Fruit fly (Drosophila melanogaster) whole organism, embryonic: Measurements from ENCODE around the gene CG11608.

Experiments
- Abd-B ChIP-seq: fragments of 200-800 bp; sonication (Bioruptor generic); optimal IDR thresholded peaks from 2 replicates; lab custom pipeline; 2018; ENCODE audit warnings: missing biosample characterization, mild to moderate bottlenecking, missing genetic modification characterization, moderate library complexity
- Ada2b ChIP-seq: fragments of 200-800 bp; sonication (Bioruptor generic); IDR thresholded peaks from 2 replicates; pipeline ENCODE4 v1.3.6; 2022; ENCODE audit warnings: missing biosample characterization, missing genetic modification characterization
- Aef1 ChIP-seq: fragments of 200-800 bp; sonication (Bioruptor generic); IDR thresholded peaks from 3 replicates; pipeline ENCODE4 v1.3.6; 2022; ENCODE audit warnings: missing biosample characterization, missing genetic modification characterization
- C15 ChIP-seq: fragments of 200-800 bp; sonication (Bioruptor generic); IDR thresholded peaks from 3 replicates; pipeline ENCODE4 v1.3.6; 2022; ENCODE audit warnings: missing biosample characterization, missing genetic modification characterization
- CG10565 ChIP-seq: fragments of 200-800 bp; sonication (Bioruptor generic); optimal IDR thresholded peaks from 3 replicates; lab custom pipeline; 2016; ENCODE audit warnings: missing biosample characterization, mild to moderate bottlenecking, missing genetic modification characterization
- CG11247 ChIP-seq: fragments of 200-800 bp; sonication (Bioruptor generic); IDR thresholded peaks from 2 replicates; pipeline ENCODE4 v1.3.6; 2022; ENCODE audit warnings: missing biosample characterization, missing genetic modification characterization
- CG12104 ChIP-seq: fragments of 200-800 bp; sonication (Bioruptor generic); optimal IDR thresholded peaks from 3 replicates; lab custom pipeline; 2016; ENCODE audit warnings: missing biosample characterization, missing genetic modification characterization
- CG1233 ChIP-seq: fragments of 200-800 bp; sonication (Bioruptor generic); optimal IDR thresholded peaks from 4 replicates; lab custom pipeline; 2018; ENCODE audit warnings: missing biosample characterization, mild to moderate bottlenecking, missing genetic modification characterization
- CG14710 ChIP-seq: fragments of 200-800 bp; sonication (Bioruptor generic); optimal IDR thresholded peaks from 3 replicates; lab custom pipeline; 2019; ENCODE audit warnings: missing biosample characterization, mild to moderate bottlenecking, missing genetic modification characterization, moderate library complexity
- CG15479 ChIP-seq: fragments of 200-800 bp; sonication (Bioruptor generic); optimal IDR thresholded peaks from 3 replicates; lab custom pipeline; 2019; ENCODE audit warnings: missing biosample characterization, mild to moderate bottlenecking, missing genetic modification characterization, moderate library complexity
- CG15514 ChIP-seq: fragments of 200-800 bp; sonication (Bioruptor generic); optimal IDR thresholded peaks from 3 replicates; lab custom pipeline; 2017; ENCODE audit warnings: missing biosample characterization, missing genetic modification characterization, mild to moderate bottlenecking, moderate library complexity, missing genetic modification reagents
- CG15696 ChIP-seq: fragments of 200-800 bp; sonication (Bioruptor generic); optimal IDR thresholded peaks from 2 replicates; lab custom pipeline; 2019; ENCODE audit warnings: missing biosample characterization, mild to moderate bottlenecking, missing genetic modification characterization, moderate library complexity
- CG17612 ChIP-seq: fragments of 200-800 bp; sonication (Bioruptor generic); IDR thresholded peaks from 2 replicates; pipeline ENCODE4 v1.3.6; 2022; ENCODE audit warnings: missing biosample characterization, missing genetic modification characterization
- CG17802 ChIP-seq: fragments of 200-800 bp; sonication (Bioruptor generic); optimal IDR thresholded peaks from 2 replicates; lab custom pipeline; 2018; ENCODE audit warnings: missing biosample characterization, mild to moderate bottlenecking, missing genetic modification characterization, moderate library complexity
- CG18599 ChIP-seq: fragments of 200-800 bp; sonication (Bioruptor generic); optimal IDR thresholded peaks from 3 replicates; lab custom pipeline; 2017; ENCODE audit warnings: missing biosample characterization, missing genetic modification characterization, mild to moderate bottlenecking, moderate library complexity, missing genetic modification reagents
- CG2712 ChIP-seq: fragments of 200-800 bp; optimal IDR thresholded peaks from 3 replicates; lab custom pipeline; 2019; ENCODE audit warnings: missing biosample characterization, mild to moderate bottlenecking, missing genetic modification characterization, moderate library complexity
- CG32532 ChIP-seq: fragments of 200-800 bp; sonication (Bioruptor generic); IDR thresholded peaks from 2 replicates; pipeline ENCODE4 v1.3.6; 2022; ENCODE audit warnings: missing biosample characterization, missing genetic modification characterization
- CG3847 ChIP-seq: fragments of 200-800 bp; sonication (Bioruptor generic); IDR thresholded peaks from 2 replicates; pipeline ENCODE4 v1.3.6; 2022; ENCODE audit warnings: missing biosample characterization, missing genetic modification characterization
- CG4617 ChIP-seq: fragments of 200-800 bp; sonication (Bioruptor generic); optimal IDR thresholded peaks from 3 replicates; lab custom pipeline; 2016; ENCODE audit warnings: missing biosample characterization, missing genetic modification characterization, borderline replicate concordance
- CG4730 ChIP-seq: fragments of 200-800 bp; sonication (Bioruptor generic); IDR thresholded peaks from 2 replicates; pipeline ENCODE4 v1.3.6; 2022; ENCODE audit warnings: missing biosample characterization, missing genetic modification characterization
- CG6854 ChIP-seq: fragments of 200-800 bp; sonication (Bioruptor generic); optimal IDR thresholded peaks from 3 replicates; lab custom pipeline; 2017; ENCODE audit warnings: missing biosample characterization, mild to moderate bottlenecking, missing genetic modification characterization
- CG7357 ChIP-seq: fragments of 200-800 bp; sonication (Bioruptor generic); IDR thresholded peaks from 3 replicates; pipeline ENCODE4 v1.3.6; 2022; ENCODE audit warnings: missing biosample characterization, missing genetic modification characterization
- CG8290 ChIP-seq, 3 experiments: fragments of 200-800 bp; sonication (Bioruptor generic); optimal IDR thresholded peaks; 2 replicates each; lab custom pipeline; 2016 to 2019; ENCODE audit warnings: missing biosample characterization in 3 of 3, missing genetic modification characterization in 3 of 3, mild to moderate bottlenecking in 2 of 3, moderate library complexity in 1 of 3
- CG9932 ChIP-seq: fragments of 200-800 bp; sonication (Bioruptor generic); IDR thresholded peaks from 2 replicates; pipeline ENCODE4 v1.3.6; 2022; ENCODE audit warnings: missing biosample characterization, missing genetic modification characterization
- CoRest ChIP-seq: fragments of 200-800 bp; sonication (Bioruptor generic); optimal IDR thresholded peaks from 3 replicates; lab custom pipeline; 2018; ENCODE audit warnings: missing biosample characterization, mild to moderate bottlenecking, missing genetic modification characterization, moderate library complexity
- CrebB ChIP-seq: fragments of 200-800 bp; sonication (Bioruptor generic); optimal IDR thresholded peaks from 3 replicates; lab custom pipeline; 2018; ENCODE audit warnings: missing biosample characterization, mild to moderate bottlenecking, missing genetic modification characterization
- Dip2 ChIP-seq: fragments of 200-800 bp; sonication (Bioruptor generic); IDR thresholded peaks from 2 replicates; pipeline ENCODE4 v1.3.6; 2022; ENCODE audit warnings: missing biosample characterization, missing genetic modification characterization
- Dip3 ChIP-seq: fragments of 200-800 bp; sonication (Bioruptor generic); optimal IDR thresholded peaks from 3 replicates; lab custom pipeline; 2016; ENCODE audit warnings: missing biosample characterization, missing genetic modification characterization
- Dref ChIP-seq: fragments of 200-800 bp; sonication (Bioruptor generic); IDR thresholded peaks from 2 replicates; pipeline ENCODE4 v1.3.6; 2022; ENCODE audit warnings: missing biosample characterization, missing genetic modification characterization
- HHEX ChIP-seq: fragments of 200-800 bp; sonication (Bioruptor generic); optimal IDR thresholded peaks from 3 replicates; lab custom pipeline; 2017; ENCODE audit warnings: missing biosample characterization, mild to moderate bottlenecking, missing genetic modification characterization, missing genetic modification reagents
- HLHmδ ChIP-seq: fragments of 200-800 bp; sonication (Bioruptor generic); optimal IDR thresholded peaks from 2 replicates; lab custom pipeline; 2018; ENCODE audit warnings: missing biosample characterization, mild to moderate bottlenecking, missing genetic modification characterization, moderate library complexity
- Nf-YA ChIP-seq: fragments of 200-800 bp; sonication (Bioruptor generic); IDR thresholded peaks from 2 replicates; pipeline ENCODE4 v1.3.6; 2022; ENCODE audit warnings: missing biosample characterization, missing genetic modification characterization
- Optix ChIP-seq: fragments of 200-800 bp; sonication (Bioruptor generic); IDR thresholded peaks from 3 replicates; pipeline ENCODE4 v1.3.6; 2022; ENCODE audit warnings: missing biosample characterization, missing genetic modification characterization
- PHDP ChIP-seq: fragments of 200-800 bp; sonication (Bioruptor generic); optimal IDR thresholded peaks from 3 replicates; lab custom pipeline; 2018; ENCODE audit warnings: missing biosample characterization, mild to moderate bottlenecking, missing genetic modification characterization, moderate library complexity
- Spps ChIP-seq: fragments of 200-800 bp; sonication (Bioruptor generic); optimal IDR thresholded peaks from 2 replicates; lab custom pipeline; 2018; ENCODE audit warnings: missing biosample characterization, mild to moderate bottlenecking, missing genetic modification characterization
- bcd ChIP-seq: fragments of 200-800 bp; sonication (Bioruptor generic); optimal IDR thresholded peaks from 2 replicates; lab custom pipeline; 2017; ENCODE audit warnings: missing biosample characterization, mild to moderate bottlenecking, missing genetic modification characterization
- btn ChIP-seq: fragments of 200-800 bp; sonication (Bioruptor generic); optimal IDR thresholded peaks from 2 replicates; lab custom pipeline; 2016; ENCODE audit warnings: missing biosample characterization, missing genetic modification characterization
- crc ChIP-seq: fragments of 200-800 bp; sonication (Bioruptor generic); optimal IDR thresholded peaks from 2 replicates; lab custom pipeline; 2016; ENCODE audit warnings: missing biosample characterization, missing genetic modification characterization
- crp ChIP-seq, 2 experiments: fragments of 200-800 bp; sonication (Bioruptor generic); optimal IDR thresholded peaks; 2 replicates in 1 of 2; 3 replicates in 1 of 2; lab custom pipeline; 2017; ENCODE audit warnings: missing biosample characterization in 2 of 2, missing genetic modification characterization in 2 of 2, mild to moderate bottlenecking in 1 of 2, moderate library complexity in 1 of 2
- dysf ChIP-seq: fragments of 200-800 bp; sonication (Bioruptor generic); IDR thresholded peaks from 3 replicates; pipeline ENCODE4 v1.3.6; 2022; ENCODE audit warnings: missing biosample characterization, missing genetic modification characterization
- fd96Cb ChIP-seq: fragments of 200-800 bp; sonication (Bioruptor generic); optimal IDR thresholded peaks from 2 replicates; lab custom pipeline; 2018; ENCODE audit warnings: missing biosample characterization, mild to moderate bottlenecking, missing genetic modification characterization, moderate library complexity
- fru ChIP-seq: fragments of >200 bp; optimal IDR thresholded peaks from 2 replicates; lab custom pipeline; 2017
- gem ChIP-seq: fragments of 200-800 bp; sonication (Bioruptor generic); optimal IDR thresholded peaks from 2 replicates; lab custom pipeline; 2019; ENCODE audit warnings: missing biosample characterization, mild to moderate bottlenecking, missing genetic modification characterization, moderate library complexity
- mirr ChIP-seq: fragments of 200-800 bp; sonication (Bioruptor generic); optimal IDR thresholded peaks from 3 replicates; lab custom pipeline; 2018; ENCODE audit warnings: missing biosample characterization, mild to moderate bottlenecking, missing genetic modification characterization
- p53 ChIP-seq: fragments of 200-800 bp; sonication (Bioruptor generic); optimal IDR thresholded peaks from 2 replicates; lab custom pipeline; 2016; ENCODE audit warnings: missing biosample characterization, missing genetic modification characterization
- pros ChIP-seq: fragments of 200-800 bp; sonication (Bioruptor generic); optimal IDR thresholded peaks from 3 replicates; lab custom pipeline; 2019; ENCODE audit warnings: missing biosample characterization, mild to moderate bottlenecking, missing genetic modification characterization, moderate library complexity
- run ChIP-seq: fragments of 200-800 bp; sonication (Bioruptor generic); optimal IDR thresholded peaks from 3 replicates; lab custom pipeline; 2018; ENCODE audit warnings: missing biosample characterization, mild to moderate bottlenecking, missing genetic modification characterization
- slou ChIP-seq: fragments of 200-800 bp; sonication (Bioruptor generic); optimal IDR thresholded peaks from 3 replicates; lab custom pipeline; 2016; ENCODE audit warnings: missing biosample characterization, missing genetic modification characterization
- sna ChIP-seq: fragments of 200-800 bp; sonication (Bioruptor generic); IDR thresholded peaks from 2 replicates; pipeline ENCODE4 v1.3.6; 2022; ENCODE audit warnings: missing biosample characterization, missing genetic modification characterization; ENCODE audit not compliant: partially characterized antibody
- twi ChIP-seq: fragments of 200-800 bp; optimal IDR thresholded peaks from 2 replicates; lab custom pipeline; 2019; ENCODE audit warnings: missing biosample characterization, mild to moderate bottlenecking, missing genetic modification characterization, moderate library complexity
- vvl ChIP-seq: fragments of 200-800 bp; sonication (Bioruptor generic); IDR thresholded peaks from 2 replicates; pipeline ENCODE4 v1.3.6; 2022; ENCODE audit warnings: missing biosample characterization, missing genetic modification characterization
- yki ChIP-seq: fragments of >200 bp; optimal IDR thresholded peaks from 3 replicates; lab custom pipeline; 2018

CG11608 gene

DNA sequence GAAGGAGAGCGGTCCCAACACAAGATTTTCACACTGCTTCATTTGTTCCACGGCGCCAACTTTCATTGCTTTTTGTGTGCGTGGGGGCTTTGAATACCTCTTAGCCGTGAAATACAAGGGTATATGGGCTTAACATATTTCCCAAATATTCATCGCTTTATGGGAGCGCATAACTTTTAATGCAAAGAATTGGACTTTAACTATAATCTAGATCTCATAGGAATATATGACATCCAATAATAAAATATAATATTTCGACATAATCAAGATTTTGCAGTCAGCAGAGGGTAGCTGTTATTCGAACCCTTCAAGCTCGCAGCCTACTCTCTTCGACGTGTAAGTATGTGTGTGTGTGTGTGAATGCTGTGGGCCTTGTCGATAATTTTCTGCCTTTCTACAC is 46.6 kb upstream of the CG11608 start (continued):
- no peak for TF ChIP-seq p53 (GFP tag; lab: Kevin White, UChicago)
- TF ChIP-seq CG18599 (GFP tag; lab: Kevin White, UChicago), result peak; percentile 79
- peak; percentile 46 for TF ChIP-seq PHDP
- peak; percentile 40 for TF ChIP-seq vvl
- TF ChIP-seq Abd-B (GFP tag; lab: Kevin White, UChicago), result peak; percentile 35
- TF ChIP-seq HHEX, result peak; percentile 36
- no peak for TF ChIP-seq CG11247 (GFP tag; lab: Robert Waterston, UW)
- no peak for TF ChIP-seq CG17802 (tag; lab: Kevin White, UChicago)
- no peak for TF ChIP-seq CG15696 (tag; lab: Kevin White, UChicago)
- TF ChIP-seq Ada2b, result peak; percentile 52
- 0 out of 3 replicates have a peak, but pooled peaks have one; percentile 21 for TF ChIP-seq Aef1 (GFP tag; lab: Robert Waterston, UW)
- no peak for TF ChIP-seq fru (lab: Kevin White, UChicago)
- no peak for TF ChIP-seq run
- no peak for TF ChIP-seq CG32532 (GFP tag; lab: Robert Waterston, UW)
- no peak for TF ChIP-seq Dip3 (GFP tag; lab: Kevin White, UChicago)
- TF ChIP-seq Optix (GFP tag; lab: Robert Waterston, UW), result no peak
- TF ChIP-seq mirr (GFP tag; lab: Kevin White, UChicago), result no peak
- TF ChIP-seq yki (lab: Kevin White, UChicago), result no peak
- TF ChIP-seq CG8290 (GFP tag; optimal IDR thresholded peaks at IDR 0.05; lab: Kevin White, UChicago), result no peak
- no peak for TF ChIP-seq CG8290 (tag; optimal IDR thresholded peaks at IDR 0.05; lab: Kevin White, UChicago)
- TF ChIP-seq HLHmδ (GFP tag; lab: Kevin White, UChicago), result no peak
- no peak for TF ChIP-seq CG10565 (GFP tag; lab: Kevin White, UChicago)
- TF ChIP-seq gem (tag; lab: Kevin White, UChicago), result peak; percentile 66
- TF ChIP-seq Spps (tag; lab: Kevin White, UChicago), result no peak
- peak; percentile 24 for TF ChIP-seq CG2712 (tag; lab: Kevin White, UChicago)
- no peak for TF ChIP-seq Dip2 (GFP tag; lab: Robert Waterston, UW)
- no peak for TF ChIP-seq pros
- TF ChIP-seq CG15479, result no peak
- TF ChIP-seq CG17612 (GFP tag; lab: Robert Waterston, UW), result no peak
- no peak for TF ChIP-seq CG12104 (GFP tag; lab: Kevin White, UChicago)
- no peak for TF ChIP-seq CG6854 (GFP tag; lab: Kevin White, UChicago)
- TF ChIP-seq Nf-YA (GFP tag; lab: Robert Waterston, UW), result no peak
- TF ChIP-seq crc (GFP tag; lab: Kevin White, UChicago), result no peak
- TF ChIP-seq CG1233 (GFP tag; lab: Kevin White, UChicago), result no peak
- peak; percentile 30 for TF ChIP-seq fd96Cb (tag; lab: Kevin White, UChicago)
- peak; percentile 14 for TF ChIP-seq CoRest
- no peak for TF ChIP-seq twi
- TF ChIP-seq sna, result no peak
- peak; percentile 33 for TF ChIP-seq bcd (GFP tag; lab: Kevin White, UChicago)
- peak; percentile 38 for TF ChIP-seq CG15514
- TF ChIP-seq CG9932, result no peak
- no peak for TF ChIP-seq CG4617 (GFP tag; lab: Kevin White, UChicago)
- TF ChIP-seq slou (GFP tag; lab: Kevin White, UChicago), result no peak
- no peak for TF ChIP-seq CG14710 (tag; lab: Kevin White, UChicago)
- no peak for TF ChIP-seq crp (GFP tag; optimal IDR thresholded peaks at IDR 0.05; lab: Kevin White, UChicago)
- TF ChIP-seq CG3847 (GFP tag; lab: Robert Waterston, UW), result no peak
- no peak for TF ChIP-seq CG7357 (GFP tag; lab: Robert Waterston, UW)
- peak; percentile 46; the same call in 1 of the 2 replicates for TF ChIP-seq CG4730
- peak; percentile 65 for TF ChIP-seq dysf (GFP tag; lab: Robert Waterston, UW)
- no peak for TF ChIP-seq btn
- no peak for TF ChIP-seq CrebB (tag; lab: Kevin White, UChicago)
- no peak for TF ChIP-seq Dref
- no peak for TF ChIP-seq C15 (GFP tag; lab: Robert Waterston, UW)
